Fruit fly (Drosophila melanogaster) whole organism, wandering third instar larva: Measurements from ENCODE around the gene CG42717.

Experiments
- CG32264 ChIP-seq: fragments of 200-800 bp; sonication (Bioruptor generic); optimal IDR thresholded peaks from 2 replicates; lab custom pipeline; 2016; ENCODE audit warnings: missing biosample characterization, missing genetic modification characterization
- CG9705 ChIP-seq: fragments of 200-800 bp; sonication (Bioruptor generic); optimal IDR thresholded peaks from 2 replicates; lab custom pipeline; 2018; ENCODE audit warnings: missing biosample characterization, mild to moderate bottlenecking, missing genetic modification characterization
- CrebA ChIP-seq: fragments of 200-800 bp; sonication (Bioruptor generic); optimal IDR thresholded peaks from 2 replicates; lab custom pipeline; 2016; ENCODE audit warnings: missing biosample characterization, mild to moderate bottlenecking, missing genetic modification characterization, borderline replicate concordance
- Dfd ChIP-seq: fragments of >200 bp; optimal IDR thresholded peaks from 2 replicates; lab custom pipeline; 2017; ENCODE audit warnings: missing biosample characterization, missing genetic modification characterization
- Dif ChIP-seq: fragments of 200-275, 200-300 bp; sonication (Bioruptor generic); optimal IDR thresholded peaks from 2 replicates; lab custom pipeline; 2018; ENCODE audit warnings: missing biosample characterization, missing genetic modification characterization; ENCODE audit not compliant: partially characterized antibody
- GATAd ChIP-seq: sonication (Bioruptor generic); optimal IDR thresholded peaks from 2 replicates; lab custom pipeline; 2016; ENCODE audit warnings: missing biosample characterization, missing genetic modification characterization
- HLH106 ChIP-seq: fragments of 200-800 bp; optimal IDR thresholded peaks from 3 replicates; lab custom pipeline; 2019; ENCODE audit warnings: missing biosample characterization, mild to moderate bottlenecking, missing genetic modification characterization, moderate library complexity
- Hnf4 ChIP-seq: fragments of 200-800 bp; sonication (Bioruptor generic); optimal IDR thresholded peaks from 2 replicates; lab custom pipeline; 2016; ENCODE audit warnings: missing biosample characterization, mild to moderate bottlenecking, missing genetic modification characterization
- Hr78 ChIP-seq: fragments of >200 bp; optimal IDR thresholded peaks from 2 replicates; lab custom pipeline; 2017; ENCODE audit warnings: missing biosample characterization, missing genetic modification characterization
- Hr83 ChIP-seq: fragments of 200-300 bp; sonication (Bioruptor generic); optimal IDR thresholded peaks from 2 replicates; lab custom pipeline; 2016; ENCODE audit warnings: missing biosample characterization, mild to moderate bottlenecking, missing genetic modification characterization, moderate library complexity; ENCODE audit not compliant: poor library complexity, severe bottlenecking
- Mio ChIP-seq: sonication (Bioruptor generic); optimal IDR thresholded peaks from 2 replicates; lab custom pipeline; 2016; ENCODE audit warnings: missing biosample characterization, missing genetic modification characterization
- Myc ChIP-seq: fragments of >200 bp; optimal IDR thresholded peaks from 2 replicates; lab custom pipeline; 2017
- OdsH ChIP-seq: fragments of 200-800 bp; sonication (Bioruptor generic); optimal IDR thresholded peaks from 2 replicates; lab custom pipeline; 2016; ENCODE audit warnings: missing biosample characterization, mild to moderate bottlenecking, missing genetic modification characterization
- Rel ChIP-seq, 2 experiments: fragments of 200-800 bp; sonication (Bioruptor generic) in 1 of 2; optimal IDR thresholded peaks; 2 replicates in 1 of 2; 3 replicates in 1 of 2; lab custom pipeline; 2016 to 2019; ENCODE audit warnings: mild to moderate bottlenecking in 2 of 2, missing biosample characterization in 2 of 2, missing genetic modification characterization in 2 of 2, moderate library complexity in 1 of 2
- Sp1 ChIP-seq: fragments of 200-800 bp; sonication (Bioruptor generic); optimal IDR thresholded peaks from 3 replicates; lab custom pipeline; 2019; ENCODE audit warnings: missing biosample characterization, mild to moderate bottlenecking, missing genetic modification characterization, moderate library complexity
- Vsx2 ChIP-seq: fragments of 200-300, 225-300 bp; sonication (Bioruptor generic); optimal IDR thresholded peaks from 2 replicates; lab custom pipeline; 2018; ENCODE audit warnings: missing biosample characterization, missing genetic modification characterization; ENCODE audit not compliant: partially characterized antibody
- br ChIP-seq: fragments of 200-800 bp; sonication (Bioruptor generic); optimal IDR thresholded peaks from 2 replicates; lab custom pipeline; 2016; ENCODE audit warnings: missing biosample characterization, missing genetic modification characterization
- brk ChIP-seq: fragments of 200-800 bp; sonication (Bioruptor generic); optimal IDR thresholded peaks from 2 replicates; lab custom pipeline; 2016; ENCODE audit warnings: missing biosample characterization, mild to moderate bottlenecking, missing genetic modification characterization
- dl ChIP-seq, 2 experiments: fragments of 175-275, 200-275 bp in 1 of 2; fragments of 200-275 bp in 1 of 2; sonication (Bioruptor generic); optimal IDR thresholded peaks; lab custom pipeline; 2018; ENCODE audit warnings: mild to moderate bottlenecking in 2 of 2, missing biosample characterization in 2 of 2, missing genetic modification characterization in 2 of 2, moderate library complexity in 2 of 2; ENCODE audit not compliant: partially characterized antibody in 2 of 2, insufficient read depth in 1 of 2
- dmrt93B ChIP-seq: fragments of 200-800 bp; sonication (Bioruptor generic); optimal IDR thresholded peaks from 2 replicates; lab custom pipeline; 2018; ENCODE audit warnings: missing biosample characterization, mild to moderate bottlenecking, missing genetic modification characterization
- dsf ChIP-seq: sonication (Bioruptor generic); optimal IDR thresholded peaks from 2 replicates; lab custom pipeline; 2016; ENCODE audit warnings: missing biosample characterization, missing genetic modification characterization, borderline replicate concordance
- ey ChIP-seq: fragments of 200-800 bp; sonication (Bioruptor generic); optimal IDR thresholded peaks from 2 replicates; lab custom pipeline; 2016; ENCODE audit warnings: missing biosample characterization, missing genetic modification characterization
- foxo ChIP-seq, 2 experiments: fragments of 200-800 bp; sonication (Bioruptor generic); optimal IDR thresholded peaks; 2 replicates in 1 of 2; 3 replicates in 1 of 2; lab custom pipeline; 2016 to 2017; ENCODE audit warnings: missing biosample characterization in 2 of 2, missing genetic modification characterization in 2 of 2
- fru ChIP-seq: fragments of 200-800 bp; sonication (Bioruptor generic); optimal IDR thresholded peaks from 3 replicates; lab custom pipeline; 2016; ENCODE audit warnings: missing biosample characterization, mild to moderate bottlenecking, missing genetic modification characterization
- h ChIP-seq: fragments of 200-800 bp; sonication (Bioruptor generic); optimal IDR thresholded peaks from 3 replicates; lab custom pipeline; 2016; ENCODE audit warnings: missing biosample characterization, mild to moderate bottlenecking, missing genetic modification characterization
- jim ChIP-seq: fragments of 175-275, 200-325 bp; sonication (Bioruptor generic); optimal IDR thresholded peaks from 2 replicates; lab custom pipeline; 2016; ENCODE audit warnings: missing biosample characterization, mild to moderate bottlenecking, missing genetic modification characterization
- lola ChIP-seq: fragments of >200 bp; optimal IDR thresholded peaks from 2 replicates; lab custom pipeline; 2017; ENCODE audit warnings: missing biosample characterization, missing genetic modification characterization
- pan ChIP-seq: fragments of >200 bp; optimal IDR thresholded peaks from 2 replicates; lab custom pipeline; 2017
- psq ChIP-seq: fragments of 200-800 bp; sonication (Bioruptor generic); optimal IDR thresholded peaks from 3 replicates; lab custom pipeline; 2017; ENCODE audit warnings: missing biosample characterization, mild to moderate bottlenecking, missing genetic modification characterization, moderate library complexity
- rgr ChIP-seq: fragments of 200-800 bp; sonication (Bioruptor generic); optimal IDR thresholded peaks from 3 replicates; lab custom pipeline; 2016; ENCODE audit warnings: missing biosample characterization, mild to moderate bottlenecking, missing genetic modification characterization
- sage ChIP-seq: fragments of 200-800 bp; sonication (Bioruptor generic); optimal IDR thresholded peaks from 2 replicates; lab custom pipeline; 2016; ENCODE audit warnings: missing biosample characterization, mild to moderate bottlenecking, missing genetic modification characterization
- sv ChIP-seq: fragments of 200-800 bp; sonication (Bioruptor generic); optimal IDR thresholded peaks from 3 replicates; lab custom pipeline; 2016; ENCODE audit warnings: missing biosample characterization, missing genetic modification characterization
- tai ChIP-seq: sonication (Bioruptor generic); optimal IDR thresholded peaks from 2 replicates; lab custom pipeline; 2016; ENCODE audit warnings: missing biosample characterization, missing genetic modification characterization
- usp ChIP-seq: fragments of >200 bp; optimal IDR thresholded peaks from 2 replicates; lab custom pipeline; 2017; ENCODE audit warnings: missing biosample characterization, missing genetic modification characterization
- woc ChIP-seq: sonication (Bioruptor generic); optimal IDR thresholded peaks from 2 replicates; lab custom pipeline; 2016; ENCODE audit warnings: missing biosample characterization, mild to moderate bottlenecking, missing genetic modification characterization

CG42717 gene

dm6 chr3L:16048722-16049459 is 15.9 kb upstream of the CG42717 start:
- peak; percentile 1 for TF ChIP-seq woc (GFP tag; lab: Kevin White, UChicago)
- no peak for TF ChIP-seq Mio (GFP tag; lab: Kevin White, UChicago)
- peak; percentile 3 for TF ChIP-seq sage
- peak in 1 of 2 experiments; percentile 14 for TF ChIP-seq dl (GFP tag; optimal IDR thresholded peaks at IDR 0.05; lab: Kevin White, UChicago; ENCODE audit: insufficient read depth in 1 of 2, partially characterized antibody in 2 of 2)
- no peak for TF ChIP-seq jim (GFP tag; lab: Kevin White, UChicago)
- no peak for TF ChIP-seq Myc
- no peak for TF ChIP-seq pan
- TF ChIP-seq Hnf4 (GFP tag; lab: Kevin White, UChicago): no peak
- TF ChIP-seq dsf (GFP tag; lab: Kevin White, UChicago): no peak
- TF ChIP-seq Sp1: no peak
- TF ChIP-seq OdsH: no peak
- peak; percentile 15 for TF ChIP-seq rgr (GFP tag; lab: Kevin White, UChicago)
- no peak for TF ChIP-seq Dfd (GFP tag; lab: Kevin White, UChicago)
- TF ChIP-seq brk: no peak
- no peak for TF ChIP-seq lola (GFP tag; lab: Kevin White, UChicago)
- TF ChIP-seq Hr78 (GFP tag; lab: Kevin White, UChicago): no peak

DNA sequence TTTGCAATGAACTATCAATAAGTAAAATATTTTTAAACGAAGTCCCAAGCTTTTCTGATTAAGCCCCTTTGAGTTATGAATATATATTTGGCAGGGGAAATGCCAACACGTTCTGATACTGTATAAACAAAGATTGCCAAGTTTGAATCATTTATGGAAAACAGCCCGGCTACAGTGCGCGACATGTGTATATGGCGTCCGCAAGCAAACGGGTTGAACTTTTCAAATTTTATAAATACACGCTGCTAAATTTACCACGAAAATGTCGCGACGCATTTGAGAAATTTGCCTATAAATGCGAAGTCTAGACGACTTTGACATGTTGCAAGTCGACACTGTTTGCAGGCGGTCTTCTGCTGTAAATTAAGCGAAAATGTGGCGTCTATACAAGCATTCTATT is 15.1 kb upstream of the CG42717 start:
- TF ChIP-seq woc (GFP tag; lab: Kevin White, UChicago): peak; percentile 16
- no peak for TF ChIP-seq Hr83 (GFP tag; lab: Kevin White, UChicago)
- peak; percentile 44 for TF ChIP-seq CG32264 (GFP tag; lab: Kevin White, UChicago)
- TF ChIP-seq GATAd (GFP tag; lab: Kevin White, UChicago): no peak
- peak; percentile 60 for TF ChIP-seq psq
- TF ChIP-seq HLH106 (tag; lab: Kevin White, UChicago): peak; percentile 67
- TF ChIP-seq foxo (GFP tag; optimal IDR thresholded peaks at IDR 0.05; lab: Kevin White, UChicago): peak in 1 of 2 experiments; percentile 75
- TF ChIP-seq rgr (GFP tag; lab: Kevin White, UChicago): peak; percentile 62
- TF ChIP-seq Myc: no peak
- TF ChIP-seq Vsx2: no peak
- TF ChIP-seq fru (GFP tag; lab: Kevin White, UChicago): peak; percentile 61
- peak; percentile 67 for TF ChIP-seq ey (GFP tag; lab: Kevin White, UChicago)
- TF ChIP-seq Rel (GFP tag; optimal IDR thresholded peaks at IDR 0.05; lab: Kevin White, UChicago): no peak
- peak; percentile 22 for TF ChIP-seq Rel (tag; optimal IDR thresholded peaks at IDR 0.05; lab: Kevin White, UChicago)
- peak; percentile 75 for TF ChIP-seq h
- TF ChIP-seq Sp1: peak; percentile 60
- TF ChIP-seq OdsH: peak; percentile 42
- TF ChIP-seq CG9705 (GFP tag; lab: Kevin White, UChicago): peak; percentile 41
- peak; percentile 13 for TF ChIP-seq dmrt93B
- TF ChIP-seq br: peak; percentile 74
- TF ChIP-seq Hnf4 (GFP tag; lab: Kevin White, UChicago): peak; percentile 54

- no peak for TF ChIP-seq Vsx2
- TF ChIP-seq dl (GFP tag; optimal IDR thresholded peaks at IDR 0.05; lab: Kevin White, UChicago; ENCODE audit: insufficient read depth in 1 of 2, partially characterized antibody in 2 of 2): peak in 1 of 2 experiments; percentile 32
- peak; percentile 74 for TF ChIP-seq Dif
Observed at dm6 chr3L:16047105-16047504, 14.1 kb upstream of the CG42717 start.

DNA sequence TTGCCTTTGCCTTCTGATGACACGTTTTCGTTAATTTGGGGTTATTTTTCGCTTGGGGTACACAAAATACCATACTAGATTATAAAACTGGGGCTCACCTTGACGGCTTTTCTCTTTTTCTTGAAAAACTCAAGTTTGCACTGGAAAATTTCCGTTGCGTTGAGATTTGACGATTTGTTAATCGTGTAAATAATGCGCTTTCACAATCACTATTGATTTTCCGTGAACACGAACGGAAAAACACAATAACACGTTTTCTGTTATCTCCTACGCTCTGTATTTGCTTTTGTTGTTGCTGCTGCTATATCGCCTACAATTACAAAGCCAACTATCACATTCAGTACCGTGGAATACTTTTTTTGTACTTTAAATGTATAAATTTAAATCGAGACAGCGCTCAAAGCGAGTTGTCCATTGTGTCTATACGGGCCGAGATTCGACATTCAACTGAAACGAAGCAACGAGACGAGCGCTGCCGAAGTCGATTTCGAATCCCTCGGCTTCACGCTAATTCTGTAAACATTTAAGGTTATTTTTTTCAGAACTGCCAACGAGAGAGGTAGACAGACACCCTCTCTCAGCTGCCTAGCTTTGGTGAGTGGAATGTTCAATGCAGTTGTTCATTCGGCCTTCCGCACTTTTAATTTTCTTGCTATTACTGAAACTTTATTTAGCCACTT is 13.5 kb upstream of the CG42717 start:
- TF ChIP-seq pan (no peak), rgr (GFP tag; lab: Kevin White, UChicago) (peak; percentile 54), Hr78 (GFP tag; lab: Kevin White, UChicago) (no peak), Hnf4 (GFP tag; lab: Kevin White, UChicago) (peak; percentile 43), Rel (GFP tag; optimal IDR thresholded peaks at IDR 0.05; lab: Kevin White, UChicago) (no peak), Rel (tag; optimal IDR thresholded peaks at IDR 0.05; lab: Kevin White, UChicago) (peak; percentile 74), Vsx2 (peak; percentile 90), jim (GFP tag; lab: Kevin White, UChicago) (no peak), CG32264 (GFP tag; lab: Kevin White, UChicago) (no peak), br (peak; percentile 37), ey (GFP tag; lab: Kevin White, UChicago) (no peak), Dfd (GFP tag; lab: Kevin White, UChicago) (no peak), Dif (peak; percentile 85), Hr83 (GFP tag; lab: Kevin White, UChicago) (peak; percentile 50), woc (GFP tag; lab: Kevin White, UChicago) (no peak), usp (GFP tag; lab: Kevin White, UChicago) (no peak), sv (GFP tag; lab: Kevin White, UChicago) (no peak), dsf (GFP tag; lab: Kevin White, UChicago) (no peak), Sp1 (peak; percentile 45), dl (GFP tag; optimal IDR thresholded peaks at IDR 0.05; lab: Kevin White, UChicago; ENCODE audit: insufficient read depth in 1 of 2, partially characterized antibody in 2 of 2) (peak in 1 of 2 experiments; percentile 67), foxo (GFP tag; optimal IDR thresholded peaks at IDR 0.05; lab: Kevin White, UChicago) (peak in 1 of 2 experiments; percentile 5), OdsH (peak; percentile 41), tai (GFP tag; lab: Kevin White, UChicago) (peak; percentile 14), CrebA (peak; percentile 57), psq (no peak), lola (GFP tag; lab: Kevin White, UChicago) (no peak), brk (peak; percentile 60)
